Worm (Caenorhabditis elegans): ENCODE results near the gene thoc-5.

The thoc-5 gene

ce11 chrIII:5305725-5306124, 43.5 kb downstream of the thoc-5 start (continued):
- TF ChIP-seq madf-8 (GFP tag; conservative IDR thresholded peaks at IDR 0.05): peak; percentile 59
- peak; percentile 66; the same call in 1 of the 2 replicates for TF ChIP-seq cebp-1 (GFP tag; IDR thresholded peaks at IDR 0.05)
- peak; percentile 77 for TF ChIP-seq cebp-1 (tag; optimal IDR thresholded peaks at IDR 0.05)
- peak; percentile 24 for TF ChIP-seq K12H6.12 (tag; optimal IDR thresholded peaks at IDR 0.05)
- TF ChIP-seq F37B4.10 (GFP tag; IDR thresholded peaks at IDR 0.05): peak; percentile 88; the same call in 1 of the 2 replicates
- peak; percentile 66 for TF ChIP-seq F49E8.2 (tag; optimal IDR thresholded peaks at IDR 0.05; ENCODE audit: insufficient read depth)
- peak; percentile 80 for TF ChIP-seq ztf-18 (tag; optimal IDR thresholded peaks at IDR 0.05)
- TF ChIP-seq aptf-2 (GFP tag; conservative IDR thresholded peaks at IDR 0.05): peak; percentile 72; the same call in 1 of the 2 replicates
- TF ChIP-seq snpc-1.3 (tag; optimal IDR thresholded peaks at IDR 0.05; ENCODE audit: insufficient read depth): peak; percentile 75
- TF ChIP-seq F52B5.7 (tag; optimal IDR thresholded peaks at IDR 0.05): peak; percentile 83
- TF ChIP-seq attf-6 (GFP tag; IDR thresholded peaks at IDR 0.05): peak; percentile 68; the same call in 1 of the 2 replicates
- no peak for TF ChIP-seq bed-2 (GFP tag; IDR thresholded peaks at IDR 0.05)
- peak; percentile 91 for TF ChIP-seq ceh-79 (tag; optimal IDR thresholded peaks at IDR 0.05)
- 0 out of 2 replicates have a peak, but pooled peaks have one; percentile 58 for TF ChIP-seq cebp-2 (GFP tag; IDR thresholded peaks at IDR 0.05)
- TF ChIP-seq C06A6.2 (GFP tag; conservative IDR thresholded peaks at IDR 0.05): no peak
- TF ChIP-seq lin-26 (GFP tag; IDR thresholded peaks at IDR 0.05): peak; percentile 98
- no peak for TF ChIP-seq pha-4 (tag; optimal IDR thresholded peaks at IDR 0.05)
- peak; percentile 80 for TF ChIP-seq snpc-3.4 (tag; optimal IDR thresholded peaks at IDR 0.05)
- TF ChIP-seq ccch-3 (GFP tag; optimal IDR thresholded peaks at IDR 0.05): no peak
- peak; percentile 76 for TF ChIP-seq somi-1 (GFP tag; optimal IDR thresholded peaks at IDR 0.05)
- TF ChIP-seq sea-2 (GFP tag; IDR thresholded peaks at IDR 0.05): no peak
- peak; percentile 68; the same call in 1 of the 2 replicates for TF ChIP-seq Y53G8AR.9 (GFP tag; conservative IDR thresholded peaks at IDR 0.05)
- no peak for TF ChIP-seq F57C9.4 (tag; optimal IDR thresholded peaks at IDR 0.05)
- peak; percentile 49 for TF ChIP-seq lin-40 (tag; optimal IDR thresholded peaks at IDR 0.05)
- TF ChIP-seq madf-3 (GFP tag; IDR thresholded peaks at IDR 0.05): peak; percentile 83
- TF ChIP-seq dpff-1 (tag; optimal IDR thresholded peaks at IDR 0.05): no peak
- TF ChIP-seq nhr-80 (tag; optimal IDR thresholded peaks at IDR 0.05): peak; percentile 30
- peak; percentile 100 for TF ChIP-seq tbp1 (GFP tag; optimal IDR thresholded peaks at IDR 0.05)
- no peak for TF ChIP-seq egl-18 (GFP tag; IDR thresholded peaks at IDR 0.05)
- TF ChIP-seq nfya-1 (tag; optimal IDR thresholded peaks at IDR 0.05; ENCODE audit: borderline replicate concordance, insufficient read depth): no peak
- TF ChIP-seq nhr-179 (tag; optimal IDR thresholded peaks at IDR 0.05): peak; percentile 31
- peak; percentile 68 for TF ChIP-seq T26A5.8 (tag; optimal IDR thresholded peaks at IDR 0.05)
- TF ChIP-seq nhr-90 (tag; optimal IDR thresholded peaks at IDR 0.05): peak; percentile 95
- peak; percentile 46; the same call in 1 of the 2 replicates for TF ChIP-seq hmg-20 (GFP tag; IDR thresholded peaks at IDR 0.05)
- TF ChIP-seq Y67H2A.10 (GFP tag; conservative IDR thresholded peaks at IDR 0.05): peak; percentile 60; the same call in 1 of the 2 replicates
- peak; percentile 99 for TF ChIP-seq ztf-25 (GFP tag; IDR thresholded peaks at IDR 0.05)
- TF ChIP-seq D2030.7 (GFP tag; IDR thresholded peaks at IDR 0.05): peak; percentile 81
- no peak; the same call in 1 of the 2 replicates for TF ChIP-seq Y53F4B.3 (GFP tag; IDR thresholded peaks at IDR 0.05)
- 0 out of 2 replicates have a peak, but pooled peaks have one; percentile 27 for TF ChIP-seq B0019.2 (GFP tag; conservative IDR thresholded peaks at IDR 0.05)
- no peak for TF ChIP-seq ztf-22 (GFP tag; optimal IDR thresholded peaks at IDR 0.05)
- TF ChIP-seq bed-1 (GFP tag; IDR thresholded peaks at IDR 0.05): no peak
- TF ChIP-seq B0035.1 (tag; optimal IDR thresholded peaks at IDR 0.05): no peak
- TF ChIP-seq chd-7 (tag; optimal IDR thresholded peaks at IDR 0.05): peak; percentile 74
- TF ChIP-seq attf-5 (GFP tag; optimal IDR thresholded peaks at IDR 0.05): peak; percentile 75
- no peak for TF ChIP-seq mel-28 (tag; optimal IDR thresholded peaks at IDR 0.05; ENCODE audit: borderline replicate concordance)
- no peak; the same call in 1 of the 2 replicates for TF ChIP-seq dox-1 (GFP tag; IDR thresholded peaks at IDR 0.05)
- TF ChIP-seq rec-8 (tag; optimal IDR thresholded peaks at IDR 0.05): peak; percentile 83 to 93
- TF ChIP-seq F10E7.11 (tag; optimal IDR thresholded peaks at IDR 0.05): peak; percentile 57

Measured in whole organism, young adult.